Worm (Caenorhabditis elegans) whole organism, late embryonic: ENCODE results near the gene T05C12.1.

Experiments
- C08G9.2 ChIP-seq: sonication (generic microtip); optimal IDR thresholded peaks from 2 replicates; lab custom pipeline; 2016; ENCODE audit warnings: mild to moderate bottlenecking, missing genetic modification characterization, moderate library complexity, missing compliant biosample characterization
- C38D4.7 ChIP-seq: fragments of 200-800 bp; sonication (Bioruptor generic); optimal IDR thresholded peaks from 2 replicates; lab custom pipeline; 2018; ENCODE audit warnings: mild to moderate bottlenecking, missing genetic modification characterization, moderate library complexity, missing compliant biosample characterization
- F13H6.1 ChIP-seq: sonication (generic microtip); optimal IDR thresholded peaks from 2 replicates; lab custom pipeline; 2016; ENCODE audit warnings: missing genetic modification characterization, missing compliant biosample characterization
- T23F11.4 ChIP-seq: fragments of 200-800 bp; sonication (Bioruptor generic); optimal IDR thresholded peaks from 2 replicates; lab custom pipeline; 2018; ENCODE audit warnings: mild to moderate bottlenecking, missing genetic modification characterization, missing compliant biosample characterization
- Y22D7AL.16 ChIP-seq: sonication (generic microtip); optimal IDR thresholded peaks from 2 replicates; lab custom pipeline; 2016; ENCODE audit warnings: missing genetic modification characterization, missing compliant biosample characterization
- ahr-1 ChIP-seq: sonication (generic microtip); optimal IDR thresholded peaks from 2 replicates; lab custom pipeline; 2016; ENCODE audit warnings: missing genetic modification characterization, missing compliant biosample characterization
- ama-1 ChIP-seq: fragments of 150-350 bp; optimal IDR thresholded peaks from 2 replicates; lab custom pipeline; 2014
- ceh-14 ChIP-seq: sonication (generic microtip); optimal IDR thresholded peaks from 2 replicates; lab custom pipeline; 2016; ENCODE audit warnings: missing genotype, missing genetic modification characterization, missing compliant biosample characterization
- ceh-18 ChIP-seq: sonication (generic microtip); optimal IDR thresholded peaks from 2 replicates; lab custom pipeline; 2016; ENCODE audit warnings: missing genetic modification characterization, missing compliant biosample characterization
- ceh-2 ChIP-seq: sonication (generic microtip); optimal IDR thresholded peaks from 2 replicates; lab custom pipeline; 2016; ENCODE audit warnings: missing genotype, missing genetic modification characterization, missing compliant biosample characterization
- ceh-30 ChIP-seq: fragments of 150-350 bp; optimal IDR thresholded peaks from 2 replicates; lab custom pipeline; 2014; ENCODE audit warnings: missing biosample characterization, missing genetic modification characterization
- ceh-31 ChIP-seq: sonication (generic microtip); optimal IDR thresholded peaks from 2 replicates; lab custom pipeline; 2016; ENCODE audit warnings: missing genetic modification characterization, missing compliant biosample characterization
- ceh-48 ChIP-seq: sonication (generic microtip); optimal IDR thresholded peaks from 2 replicates; lab custom pipeline; 2016; ENCODE audit warnings: missing genetic modification characterization, inconsistent platforms, missing compliant biosample characterization
- ceh-6 ChIP-seq: fragments of 200-800 bp; sonication (Bioruptor generic); optimal IDR thresholded peaks from 2 replicates; lab custom pipeline; 2018; ENCODE audit warnings: mild to moderate bottlenecking, missing genetic modification characterization, missing compliant biosample characterization
- ceh-9 ChIP-seq: sonication (generic microtip); optimal IDR thresholded peaks from 2 replicates; lab custom pipeline; 2016; ENCODE audit warnings: mild to moderate bottlenecking, missing genetic modification characterization, inconsistent platforms, missing compliant biosample characterization
- che-1 ChIP-seq: sonication (generic microtip); optimal IDR thresholded peaks from 2 replicates; lab custom pipeline; 2016; ENCODE audit warnings: mild to moderate bottlenecking, missing genetic modification characterization, missing compliant biosample characterization
- dmd-4 ChIP-seq: sonication (generic microtip); optimal IDR thresholded peaks from 2 replicates; lab custom pipeline; 2016; ENCODE audit warnings: borderline replicate concordance, missing genetic modification characterization, missing compliant biosample characterization
- eyg-1 ChIP-seq: sonication (generic microtip); optimal IDR thresholded peaks from 2 replicates; lab custom pipeline; 2016; ENCODE audit warnings: missing genotype, missing genetic modification characterization, missing compliant biosample characterization
- fkh-10 ChIP-seq: fragments of 150-350 bp; optimal IDR thresholded peaks from 2 replicates; lab custom pipeline; 2014; ENCODE audit warnings: missing biosample characterization, missing genetic modification reagents, missing genetic modification characterization
- hlh-15 ChIP-seq: sonication (generic microtip); optimal IDR thresholded peaks from 2 replicates; lab custom pipeline; 2016; ENCODE audit warnings: missing genetic modification characterization, missing compliant biosample characterization
- hlh-30 ChIP-seq: sonication (generic microtip); optimal IDR thresholded peaks from 2 replicates; lab custom pipeline; 2017; ENCODE audit warnings: antibody characterized with exemption, missing genetic modification characterization, missing compliant biosample characterization; ENCODE audit not compliant: insufficient read depth
- hlh-6 ChIP-seq: sonication (generic microtip); optimal IDR thresholded peaks from 2 replicates; lab custom pipeline; 2016; ENCODE audit warnings: missing genotype, missing genetic modification characterization, missing compliant biosample characterization
- lin-11 ChIP-seq: fragments of 200-800 bp; sonication (Bioruptor generic); optimal IDR thresholded peaks from 2 replicates; lab custom pipeline; 2018; ENCODE audit warnings: mild to moderate bottlenecking, missing genetic modification characterization, missing compliant biosample characterization
- mec-3 ChIP-seq: sonication (generic microtip); optimal IDR thresholded peaks from 2 replicates; lab custom pipeline; 2016; ENCODE audit warnings: borderline replicate concordance, missing genetic modification characterization, missing compliant biosample characterization
- nfya-1 ChIP-seq: sonication (generic microtip); optimal IDR thresholded peaks from 2 replicates; lab custom pipeline; 2017; ENCODE audit warnings: missing genetic modification characterization, mild to moderate bottlenecking, missing compliant biosample characterization, antibody characterized with exemption, moderate library complexity
- nhr-11 ChIP-seq: fragments of 150-350 bp; optimal IDR thresholded peaks from 2 replicates; lab custom pipeline; 2014; ENCODE audit warnings: missing biosample characterization, missing genetic modification characterization
- nhr-232 ChIP-seq: sonication (generic microtip); optimal IDR thresholded peaks from 2 replicates; lab custom pipeline; 2016; ENCODE audit warnings: missing genetic modification characterization, missing compliant biosample characterization
- npax-4 ChIP-seq: sonication (generic microtip); optimal IDR thresholded peaks from 2 replicates; lab custom pipeline; 2016; ENCODE audit warnings: missing genetic modification characterization, missing compliant biosample characterization
- pros-1 ChIP-seq: fragments of 150-350 bp; optimal IDR thresholded peaks from 2 replicates; lab custom pipeline; 2014; ENCODE audit warnings: missing biosample characterization, missing genetic modification reagents, missing genetic modification characterization
- ref-2 ChIP-seq: sonication (generic microtip); optimal IDR thresholded peaks from 2 replicates; lab custom pipeline; 2016; ENCODE audit warnings: missing genetic modification characterization, missing compliant biosample characterization
- rnt-1 ChIP-seq: sonication (generic microtip); optimal IDR thresholded peaks from 2 replicates; lab custom pipeline; 2016; ENCODE audit warnings: missing genetic modification characterization, missing compliant biosample characterization
- sdc-2 ChIP-seq: sonication (generic microtip); optimal IDR thresholded peaks from 2 replicates; lab custom pipeline; 2016; ENCODE audit warnings: missing genotype, missing genetic modification characterization, missing compliant biosample characterization
- tbx-2 ChIP-seq: sonication (generic microtip); optimal IDR thresholded peaks from 2 replicates; lab custom pipeline; 2016; ENCODE audit warnings: missing genetic modification characterization, missing compliant biosample characterization
- tbx-7 ChIP-seq: sonication (generic microtip); optimal IDR thresholded peaks from 2 replicates; lab custom pipeline; 2016; ENCODE audit warnings: missing genotype, missing genetic modification characterization, missing compliant biosample characterization
- ttx-3 ChIP-seq: sonication (generic microtip); optimal IDR thresholded peaks from 2 replicates; lab custom pipeline; 2016; ENCODE audit warnings: missing genetic modification reagents, missing genetic modification characterization, missing compliant biosample characterization
- unc-3 ChIP-seq, 2 experiments: fragments of 200-800 bp in 1 of 2; sonication (Bioruptor generic) in 1 of 2; sonication (generic microtip) in 1 of 2; conservative IDR thresholded peaks in 1 of 2; optimal IDR thresholded peaks in 1 of 2; 2 replicates each; pipeline versions ENCODE4 v1.3.6 to Lab custom; 2016 to 2022; ENCODE audit warnings: missing compliant biosample characterization in 2 of 2, missing genetic modification characterization in 2 of 2, missing genetic modification reagents in 1 of 2
- unc-42 ChIP-seq: sonication (generic microtip); optimal IDR thresholded peaks from 2 replicates; lab custom pipeline; 2016; ENCODE audit warnings: missing genotype, missing genetic modification characterization, missing compliant biosample characterization
- unc-55 ChIP-seq: sonication (generic microtip); optimal IDR thresholded peaks from 2 replicates; lab custom pipeline; 2017; ENCODE audit warnings: missing biosample characterization, missing genetic modification reagents, missing genetic modification characterization
- unc-86 ChIP-seq: sonication (generic microtip); optimal IDR thresholded peaks from 2 replicates; lab custom pipeline; 2016; ENCODE audit warnings: missing genetic modification characterization, missing compliant biosample characterization
- zip-5 ChIP-seq: sonication (generic microtip); optimal IDR thresholded peaks from 2 replicates; lab custom pipeline; 2016; ENCODE audit warnings: missing genetic modification characterization, missing compliant biosample characterization
- ztf-16 ChIP-seq: sonication (generic microtip); optimal IDR thresholded peaks from 2 replicates; lab custom pipeline; 2017; ENCODE audit warnings: missing genetic modification characterization, missing compliant biosample characterization

The T05C12.1 gene

ce11 chrII:8205612-8206011, 32.1 kb downstream of the T05C12.1 start:
- no peak for TF ChIP-seq hlh-15 (tag; lab: Kevin White, UChicago)
- TF ChIP-seq sdc-2 (tag; lab: Kevin White, UChicago) = no peak
- TF ChIP-seq nfya-1 = no peak
- TF ChIP-seq pros-1 (tag; lab: Kevin White, UChicago) = no peak
- no peak for TF ChIP-seq ttx-3 (tag; lab: Kevin White, UChicago)
- no peak for TF ChIP-seq ceh-31 (tag; lab: Kevin White, UChicago)
- TF ChIP-seq eyg-1 = no peak
- TF ChIP-seq ama-1 (lab: Kevin White, UChicago) = no peak
- no peak for TF ChIP-seq ahr-1 (tag; lab: Kevin White, UChicago)
- no peak for TF ChIP-seq C38D4.7
- TF ChIP-seq ceh-14 (tag; lab: Kevin White, UChicago) = no peak
- TF ChIP-seq ceh-30 (tag; lab: Kevin White, UChicago) = no peak

- TF ChIP-seq hlh-6 (tag; lab: Kevin White, UChicago) = no peak
- no peak for TF ChIP-seq che-1 (tag; lab: Kevin White, UChicago)
- no peak for TF ChIP-seq fkh-10 (GFP tag; lab: Kevin White, UChicago)
- no peak for TF ChIP-seq nhr-11 (tag; lab: Kevin White, UChicago)
- no peak for TF ChIP-seq lin-11 (tag; lab: Kevin White, UChicago)
- no peak for TF ChIP-seq dmd-4 (tag; lab: Kevin White, UChicago)
- TF ChIP-seq ref-2 = no peak
- TF ChIP-seq unc-86 (tag; lab: Kevin White, UChicago) = no peak
- TF ChIP-seq unc-42 = no peak
- no peak for TF ChIP-seq T23F11.4 (GFP tag; lab: Kevin White, UChicago)
- no peak for TF ChIP-seq tbx-7 (tag; lab: Kevin White, UChicago)
- TF ChIP-seq F13H6.1 = no peak
- no peak for TF ChIP-seq tbx-2 (tag; lab: Kevin White, UChicago)
- TF ChIP-seq unc-3 (GFP tag; conservative IDR thresholded peaks at IDR 0.05; lab: Robert Waterston, UW) = no peak
- no peak for TF ChIP-seq unc-3 (tag; optimal IDR thresholded peaks at IDR 0.05; lab: Kevin White, UChicago)
- TF ChIP-seq C08G9.2 (tag; lab: Kevin White, UChicago) = no peak
- no peak for TF ChIP-seq ceh-18 (tag; lab: Kevin White, UChicago)
These were observed 36.0 kb downstream of the T05C12.1 start, which contains the start of gene M110.8 for ce11 chrII:8209476-8209875. M110.8 (minus strand) TSS chrII:8209576.

- no peak for TF ChIP-seq ztf-16 (tag; lab: Kevin White, UChicago)
- TF ChIP-seq nfya-1 = no peak
- no peak for TF ChIP-seq mec-3 (tag; lab: Kevin White, UChicago)
- no peak for TF ChIP-seq zip-5
- TF ChIP-seq ceh-48 (tag; lab: Kevin White, UChicago) = no peak
- TF ChIP-seq ceh-9 (tag; lab: Kevin White, UChicago) = no peak
- TF ChIP-seq npax-4 = no peak
- no peak for TF ChIP-seq unc-55
- no peak for TF ChIP-seq hlh-30 (tag; lab: Kevin White, UChicago)
- no peak for TF ChIP-seq C08G9.2 (tag; lab: Kevin White, UChicago)
- no peak for TF ChIP-seq Y22D7AL.16
- TF ChIP-seq ceh-6 (GFP tag; lab: Kevin White, UChicago) = no peak
- no peak for TF ChIP-seq rnt-1 (tag; lab: Kevin White, UChicago)
- no peak for TF ChIP-seq eyg-1
- no peak for TF ChIP-seq ceh-31 (tag; lab: Kevin White, UChicago)
- no peak for TF ChIP-seq ceh-2 (tag; lab: Kevin White, UChicago)
- TF ChIP-seq nhr-232 = no peak
These were observed 39.2 kb downstream of the T05C12.1 start, which contains the start of gene twk-3 for ce11 chrII:8212680-8213079. twk-3 (minus strand) TSS chrII:8212780.
